Worm (Caenorhabditis elegans) whole organism, L4/young adult: ENCODE results near the gene trpp-12.

ENCODE experiments used
- W03F9.2 ChIP-seq: fragments of 150-350 bp; optimal IDR thresholded peaks from 2 replicates; lab custom pipeline; 2014; ENCODE audit warnings: missing biosample characterization, missing genetic modification characterization
- dao-5 ChIP-seq: sonication (generic microtip); optimal IDR thresholded peaks from 2 replicates; lab custom pipeline; 2016; ENCODE audit warnings: missing genotype, missing genetic modification characterization, moderate library complexity, missing compliant biosample characterization
- him-1 ChIP-seq: sonication (generic microtip); optimal IDR thresholded peaks from 2 replicates; lab custom pipeline; 2016; ENCODE audit warnings: missing genotype, missing genetic modification reagents, missing genetic modification characterization, missing compliant biosample characterization

Gene trpp-12

ce11 chrX:2409243-2409741 is at the start of gene trpp-12, which contains the start of gene C43H6.12:
Gene trpp-12, plus strand, starts transcription at chrX:2409691.
Gene C43H6.12, plus strand, starts transcription at chrX:2409607.
- TF ChIP-seq him-1 (tag; lab: Kevin White, UChicago), result no peak
- no peak for TF ChIP-seq dao-5 (tag; lab: Kevin White, UChicago)
- no peak for TF ChIP-seq W03F9.2 (tag; lab: Kevin White, UChicago)

- TF ChIP-seq dao-5 (tag; lab: Kevin White, UChicago), result no peak
These were observed 49.7 kb upstream of the trpp-12 start, which contains the start of gene lgc-40 for ce11 chrX:2359797-2360196. Gene lgc-40, plus strand, starts transcription at chrX:2360097.

ce11 chrX:2362872-2363271 is 46.6 kb upstream of the trpp-12 start:
- TF ChIP-seq him-1 (tag; lab: Kevin White, UChicago) (no peak), W03F9.2 (tag; lab: Kevin White, UChicago) (no peak), dao-5 (tag; lab: Kevin White, UChicago) (no peak)

- TF ChIP-seq W03F9.2 (tag; lab: Kevin White, UChicago) (peak; percentile 96), him-1 (tag; lab: Kevin White, UChicago) (peak; percentile 75), dao-5 (tag; lab: Kevin White, UChicago) (no peak)
These were observed 44.7 kb upstream of the trpp-12 start for ce11 chrX:2364703-2365299.

- TF ChIP-seq him-1 (tag; lab: Kevin White, UChicago), result no peak
- no peak for TF ChIP-seq W03F9.2 (tag; lab: Kevin White, UChicago)
- no peak for TF ChIP-seq dao-5 (tag; lab: Kevin White, UChicago)
These were observed 43.6 kb upstream of the trpp-12 start, which contains the start of gene T24D8.6 for ce11 chrX:2365890-2366289. Gene T24D8.6, minus strand, starts transcription at chrX:2365990.

- TF ChIP-seq W03F9.2 (tag; lab: Kevin White, UChicago), result no peak
- no peak for TF ChIP-seq dao-5 (tag; lab: Kevin White, UChicago)
- TF ChIP-seq him-1 (tag; lab: Kevin White, UChicago), result no peak
These were observed 41.3 kb upstream of the trpp-12 start for ce11 chrX:2368042-2368814.

ce11 chrX:2369073-2369472 is 40.4 kb upstream of the trpp-12 start:
- no peak for TF ChIP-seq dao-5 (tag; lab: Kevin White, UChicago)
- no peak for TF ChIP-seq him-1 (tag; lab: Kevin White, UChicago)
- TF ChIP-seq W03F9.2 (tag; lab: Kevin White, UChicago), result no peak

ce11 chrX:2370655-2371054 is 38.8 kb upstream of the trpp-12 start:
- TF ChIP-seq W03F9.2 (tag; lab: Kevin White, UChicago) (no peak), him-1 (tag; lab: Kevin White, UChicago) (no peak), dao-5 (tag; lab: Kevin White, UChicago) (no peak)

ce11 chrX:2372134-2372533 is 37.4 kb upstream of the trpp-12 start:
- no peak for TF ChIP-seq him-1 (tag; lab: Kevin White, UChicago)
- no peak for TF ChIP-seq dao-5 (tag; lab: Kevin White, UChicago)
- no peak for TF ChIP-seq W03F9.2 (tag; lab: Kevin White, UChicago)

- TF ChIP-seq W03F9.2 (tag; lab: Kevin White, UChicago), result no peak
- no peak for TF ChIP-seq dao-5 (tag; lab: Kevin White, UChicago)
- TF ChIP-seq him-1 (tag; lab: Kevin White, UChicago), result no peak
These were observed 34.0 kb upstream of the trpp-12 start, which contains the start of gene F47G3.3 for ce11 chrX:2375300-2376035. Gene F47G3.3, plus strand, starts transcription at chrX:2375985.

- TF ChIP-seq W03F9.2 (tag; lab: Kevin White, UChicago) (no peak), him-1 (tag; lab: Kevin White, UChicago) (no peak), dao-5 (tag; lab: Kevin White, UChicago) (no peak)
These were observed 28.7 kb upstream of the trpp-12 start for ce11 chrX:2380818-2381217.

- no peak for TF ChIP-seq him-1 (tag; lab: Kevin White, UChicago)
- TF ChIP-seq dao-5 (tag; lab: Kevin White, UChicago), result no peak
- TF ChIP-seq W03F9.2 (tag; lab: Kevin White, UChicago), result no peak
These were observed 28.2 kb upstream of the trpp-12 start, which contains the start of gene F47G3.4 for ce11 chrX:2381282-2381681. Gene F47G3.4, plus strand, starts transcription at chrX:2381582.

ce11 chrX:2382227-2382626 is 27.3 kb upstream of the trpp-12 start:
- TF ChIP-seq W03F9.2 (tag; lab: Kevin White, UChicago) (peak; percentile 17), dao-5 (tag; lab: Kevin White, UChicago) (no peak), him-1 (tag; lab: Kevin White, UChicago) (no peak)
